Worm (Caenorhabditis elegans) whole organism, late embryonic: Measurements from ENCODE around the gene F42F12.3.

ENCODE experiments used
- C08G9.2 ChIP-seq: sonication (generic microtip); optimal IDR thresholded peaks from 2 replicates; lab custom pipeline; 2016; ENCODE audit warnings: mild to moderate bottlenecking, missing genetic modification characterization, moderate library complexity, missing compliant biosample characterization
- K02D7.2 ChIP-seq: sonication (generic microtip); optimal IDR thresholded peaks from 2 replicates; lab custom pipeline; 2017; ENCODE audit warnings: mild to moderate bottlenecking, missing genetic modification characterization, missing compliant biosample characterization
- K09A11.1 ChIP-seq: sonication (generic microtip); optimal IDR thresholded peaks from 2 replicates; lab custom pipeline; 2017; ENCODE audit warnings: antibody characterized with exemption, mild to moderate bottlenecking, missing genetic modification characterization, missing compliant biosample characterization; ENCODE audit not compliant: insufficient read depth
- Y22D7AL.16 ChIP-seq: sonication (generic microtip); optimal IDR thresholded peaks from 2 replicates; lab custom pipeline; 2016; ENCODE audit warnings: missing genetic modification characterization, missing compliant biosample characterization
- ahr-1 ChIP-seq: sonication (generic microtip); optimal IDR thresholded peaks from 2 replicates; lab custom pipeline; 2016; ENCODE audit warnings: missing genetic modification characterization, missing compliant biosample characterization
- ceh-14 ChIP-seq: sonication (generic microtip); optimal IDR thresholded peaks from 2 replicates; lab custom pipeline; 2016; ENCODE audit warnings: missing genotype, missing genetic modification characterization, missing compliant biosample characterization
- ceh-2 ChIP-seq: sonication (generic microtip); optimal IDR thresholded peaks from 2 replicates; lab custom pipeline; 2016; ENCODE audit warnings: missing genotype, missing genetic modification characterization, missing compliant biosample characterization
- ceh-22 ChIP-seq: sonication (generic microtip); optimal IDR thresholded peaks from 2 replicates; lab custom pipeline; 2017; ENCODE audit warnings: missing biosample characterization, missing genetic modification characterization
- ceh-24 ChIP-seq: sonication (generic microtip); optimal IDR thresholded peaks from 2 replicates; lab custom pipeline; 2016; ENCODE audit warnings: mild to moderate bottlenecking, missing genetic modification characterization, missing compliant biosample characterization
- ceh-30 ChIP-seq: fragments of 150-350 bp; optimal IDR thresholded peaks from 2 replicates; lab custom pipeline; 2014; ENCODE audit warnings: missing biosample characterization, missing genetic modification characterization
- ceh-34 ChIP-seq: sonication (generic microtip); optimal IDR thresholded peaks from 2 replicates; lab custom pipeline; 2016; ENCODE audit warnings: mild to moderate bottlenecking, missing genetic modification characterization, missing compliant biosample characterization
- ceh-45 ChIP-seq: fragments of 200-800 bp; sonication (Bioruptor generic); IDR thresholded peaks from 2 replicates; pipeline ENCODE4 v1.3.6; 2022; ENCODE audit warnings: missing genetic modification reagents, missing genetic modification characterization, missing compliant biosample characterization
- ceh-6 ChIP-seq: fragments of 200-800 bp; sonication (Bioruptor generic); optimal IDR thresholded peaks from 2 replicates; lab custom pipeline; 2018; ENCODE audit warnings: mild to moderate bottlenecking, missing genetic modification characterization, missing compliant biosample characterization
- ceh-9 ChIP-seq: sonication (generic microtip); optimal IDR thresholded peaks from 2 replicates; lab custom pipeline; 2016; ENCODE audit warnings: mild to moderate bottlenecking, missing genetic modification characterization, inconsistent platforms, missing compliant biosample characterization
- che-1 ChIP-seq: sonication (generic microtip); optimal IDR thresholded peaks from 2 replicates; lab custom pipeline; 2016; ENCODE audit warnings: mild to moderate bottlenecking, missing genetic modification characterization, missing compliant biosample characterization
- elt-2 ChIP-seq: sonication (generic microtip); optimal IDR thresholded peaks from 2 replicates; lab custom pipeline; 2016; ENCODE audit warnings: missing genetic modification reagents, missing genetic modification characterization, missing compliant biosample characterization
- elt-4 ChIP-seq: sonication (generic microtip); optimal IDR thresholded peaks from 2 replicates; lab custom pipeline; 2016; ENCODE audit warnings: missing genetic modification characterization, missing compliant biosample characterization
- eyg-1 ChIP-seq: sonication (generic microtip); optimal IDR thresholded peaks from 2 replicates; lab custom pipeline; 2016; ENCODE audit warnings: missing genotype, missing genetic modification characterization, missing compliant biosample characterization
- fax-1 ChIP-seq: sonication (generic microtip); optimal IDR thresholded peaks from 2 replicates; lab custom pipeline; 2016; ENCODE audit warnings: missing genotype, missing genetic modification characterization, missing compliant biosample characterization
- fkh-10 ChIP-seq: fragments of 150-350 bp; optimal IDR thresholded peaks from 2 replicates; lab custom pipeline; 2014; ENCODE audit warnings: missing biosample characterization, missing genetic modification reagents, missing genetic modification characterization
- gmeb-2 ChIP-seq: sonication (generic microtip); optimal IDR thresholded peaks from 2 replicates; lab custom pipeline; 2016; ENCODE audit warnings: missing genetic modification characterization, inconsistent platforms, missing compliant biosample characterization
- hlh-13 ChIP-seq: fragments of 200-800 bp; sonication (Bioruptor generic); optimal IDR thresholded peaks from 2 replicates; lab custom pipeline; 2018; ENCODE audit warnings: mild to moderate bottlenecking, missing genetic modification characterization, missing compliant biosample characterization
- hlh-15 ChIP-seq: sonication (generic microtip); optimal IDR thresholded peaks from 2 replicates; lab custom pipeline; 2016; ENCODE audit warnings: missing genetic modification characterization, missing compliant biosample characterization
- hlh-6 ChIP-seq: sonication (generic microtip); optimal IDR thresholded peaks from 2 replicates; lab custom pipeline; 2016; ENCODE audit warnings: missing genotype, missing genetic modification characterization, missing compliant biosample characterization
- lim-6 ChIP-seq: sonication (generic microtip); optimal IDR thresholded peaks from 2 replicates; lab custom pipeline; 2016; ENCODE audit warnings: missing genetic modification characterization, missing compliant biosample characterization
- lin-11 ChIP-seq: fragments of 200-800 bp; sonication (Bioruptor generic); optimal IDR thresholded peaks from 2 replicates; lab custom pipeline; 2018; ENCODE audit warnings: mild to moderate bottlenecking, missing genetic modification characterization, missing compliant biosample characterization
- mec-3 ChIP-seq: sonication (generic microtip); optimal IDR thresholded peaks from 2 replicates; lab custom pipeline; 2016; ENCODE audit warnings: borderline replicate concordance, missing genetic modification characterization, missing compliant biosample characterization
- nfya-1 ChIP-seq: sonication (generic microtip); optimal IDR thresholded peaks from 2 replicates; lab custom pipeline; 2017; ENCODE audit warnings: missing genetic modification characterization, mild to moderate bottlenecking, missing compliant biosample characterization, antibody characterized with exemption, moderate library complexity
- nhr-11 ChIP-seq: fragments of 150-350 bp; optimal IDR thresholded peaks from 2 replicates; lab custom pipeline; 2014; ENCODE audit warnings: missing biosample characterization, missing genetic modification characterization
- nhr-232 ChIP-seq: sonication (generic microtip); optimal IDR thresholded peaks from 2 replicates; lab custom pipeline; 2016; ENCODE audit warnings: missing genetic modification characterization, missing compliant biosample characterization
- pag-3 ChIP-seq: sonication (generic microtip); optimal IDR thresholded peaks from 2 replicates; lab custom pipeline; 2016; ENCODE audit warnings: missing compliant biosample characterization, missing genetic modification characterization, borderline replicate concordance
- pat-9 ChIP-seq: fragments of 200-800 bp; sonication (Bioruptor generic); optimal IDR thresholded peaks from 2 replicates; lab custom pipeline; 2018; ENCODE audit warnings: mild to moderate bottlenecking, missing genetic modification characterization, moderate library complexity, missing compliant biosample characterization
- pqm-1 ChIP-seq: sonication (generic microtip); optimal IDR thresholded peaks from 2 replicates; lab custom pipeline; 2016; ENCODE audit warnings: missing genetic modification characterization, missing compliant biosample characterization
- sdc-2 ChIP-seq: sonication (generic microtip); optimal IDR thresholded peaks from 2 replicates; lab custom pipeline; 2016; ENCODE audit warnings: missing genotype, missing genetic modification characterization, missing compliant biosample characterization
- sox-2 ChIP-seq: fragments of 200-800 bp; sonication (Bioruptor generic); IDR thresholded peaks from 2 replicates; pipeline ENCODE4 v1.3.6; 2022; ENCODE audit warnings: missing genetic modification reagents, missing genetic modification characterization, missing compliant biosample characterization
- sox-4 ChIP-seq: sonication (generic microtip); optimal IDR thresholded peaks from 2 replicates; lab custom pipeline; 2017; ENCODE audit warnings: mild to moderate bottlenecking, missing genetic modification characterization, inconsistent platforms, missing compliant biosample characterization
- tbx-7 ChIP-seq: sonication (generic microtip); optimal IDR thresholded peaks from 2 replicates; lab custom pipeline; 2016; ENCODE audit warnings: missing genotype, missing genetic modification characterization, missing compliant biosample characterization
- unc-86 ChIP-seq: sonication (generic microtip); optimal IDR thresholded peaks from 2 replicates; lab custom pipeline; 2016; ENCODE audit warnings: missing genetic modification characterization, missing compliant biosample characterization
- zip-5 ChIP-seq: sonication (generic microtip); optimal IDR thresholded peaks from 2 replicates; lab custom pipeline; 2016; ENCODE audit warnings: missing genetic modification characterization, missing compliant biosample characterization
- ztf-16 ChIP-seq: sonication (generic microtip); optimal IDR thresholded peaks from 2 replicates; lab custom pipeline; 2017; ENCODE audit warnings: missing genetic modification characterization, missing compliant biosample characterization

The F42F12.3 gene

ce11 chrX:12343279-12343678, 7.1 kb upstream of the F42F12.3 start, which contains the start of the genes nspc-9 and nspc-10:
TSS of gene nspc-9 (minus strand) at chrX:12343379.
TSS of gene nspc-10 (plus strand) at chrX:12343609.
- TF ChIP-seq hlh-15 (tag; lab: Kevin White, UChicago) (no peak), C08G9.2 (tag; lab: Kevin White, UChicago) (no peak), ztf-16 (tag; lab: Kevin White, UChicago) (no peak), hlh-6 (tag; lab: Kevin White, UChicago) (no peak), elt-4 (tag; lab: Kevin White, UChicago) (no peak), ceh-24 (no peak), ceh-45 (GFP tag; lab: Robert Waterston, UW) (no peak), zip-5 (no peak), eyg-1 (no peak), tbx-7 (no peak), nfya-1 (tag; lab: Kevin White, UChicago) (no peak), unc-86 (tag; lab: Kevin White, UChicago) (no peak), ceh-9 (tag; lab: Kevin White, UChicago) (no peak), pat-9 (tag; lab: Kevin White, UChicago) (no peak), gmeb-2 (tag; lab: Kevin White, UChicago) (no peak), ceh-2 (tag; lab: Kevin White, UChicago) (no peak)

- TF ChIP-seq sox-4 (no peak), zip-5 (no peak), pag-3 (no peak), ceh-2 (tag; lab: Kevin White, UChicago) (no peak), ahr-1 (no peak), ceh-6 (no peak), ceh-34 (tag; lab: Kevin White, UChicago) (no peak), mec-3 (tag; lab: Kevin White, UChicago) (no peak), Y22D7AL.16 (tag; lab: Kevin White, UChicago) (no peak), fax-1 (tag; lab: Kevin White, UChicago) (no peak), lin-11 (tag; lab: Kevin White, UChicago) (no peak), K09A11.1 (tag; lab: Kevin White, UChicago) (no peak), nhr-11 (tag; lab: Kevin White, UChicago) (no peak), K02D7.2 (tag; lab: Kevin White, UChicago) (no peak), pqm-1 (no peak), elt-2 (tag; lab: Kevin White, UChicago) (no peak)
Observed at ce11 chrX:12346729-12347128, 3.6 kb upstream of the F42F12.3 start, which contains the start of gene F42F12.11. TSS of gene F42F12.11 (plus strand) at chrX:12347029.

ce11 chrX:12347822-12348221, 2.6 kb upstream of the F42F12.3 start:
- TF ChIP-seq ceh-6, result peak; percentile 31
- no peak for TF ChIP-seq hlh-6 (tag; lab: Kevin White, UChicago)
- TF ChIP-seq elt-4 (tag; lab: Kevin White, UChicago), result no peak
- TF ChIP-seq sox-2 (GFP tag; lab: Robert Waterston, UW), result no peak
- TF ChIP-seq sdc-2, result peak; percentile 63
- no peak for TF ChIP-seq ceh-30
- TF ChIP-seq che-1, result peak; percentile 30
- TF ChIP-seq lim-6, result no peak
- no peak for TF ChIP-seq fkh-10
- TF ChIP-seq hlh-13 (GFP tag; lab: Kevin White, UChicago), result no peak
- TF ChIP-seq sox-4, result no peak
- TF ChIP-seq nhr-232 (tag; lab: Kevin White, UChicago), result peak; percentile 36
- TF ChIP-seq K02D7.2 (tag; lab: Kevin White, UChicago), result no peak
- no peak for TF ChIP-seq gmeb-2 (tag; lab: Kevin White, UChicago)
- TF ChIP-seq zip-5, result no peak
- TF ChIP-seq ceh-14 (tag; lab: Kevin White, UChicago), result peak; percentile 3
- no peak for TF ChIP-seq mec-3 (tag; lab: Kevin White, UChicago)
- peak; percentile 25 for TF ChIP-seq elt-2 (tag; lab: Kevin White, UChicago)
- no peak for TF ChIP-seq ceh-22 (tag; lab: Kevin White, UChicago)
